Worm (Caenorhabditis elegans) whole organism, L4 larva: Measurements from ENCODE around the gene msi-1.

Experiments used
- F26F4.8 ChIP-seq: fragments of 200-800 bp; sonication (Bioruptor generic); conservative IDR thresholded peaks from 2 replicates; pipeline ENCODE4 v1.3.6; 2022; ENCODE audit warnings: missing genetic modification characterization, missing compliant biosample characterization
- F37D6.2 ChIP-seq: sonication (generic microtip); optimal IDR thresholded peaks from 2 replicates; lab custom pipeline; 2016; ENCODE audit warnings: mild to moderate bottlenecking, missing genetic modification characterization, missing compliant biosample characterization
- F49E8.2 ChIP-seq: sonication (generic microtip); optimal IDR thresholded peaks from 2 replicates; lab custom pipeline; 2016; ENCODE audit warnings: missing compliant biosample characterization, mild to moderate bottlenecking, missing genetic modification characterization, borderline replicate concordance
- R02D3.7 ChIP-seq: fragments of 150-350 bp; sonication (generic microtip); optimal IDR thresholded peaks from 3 replicates; lab custom pipeline; 2014; ENCODE audit warnings: missing biosample characterization, missing genetic modification characterization
- T20F7.1 ChIP-seq: fragments of 200-800 bp; sonication (Bioruptor generic); optimal IDR thresholded peaks from 2 replicates; lab custom pipeline; 2018; ENCODE audit warnings: mild to moderate bottlenecking, missing genetic modification characterization, missing compliant biosample characterization
- T26A8.4 ChIP-seq: fragments of 200-800 bp; sonication (Bioruptor generic); IDR thresholded peaks from 2 replicates; pipeline ENCODE4 v1.3.6; 2022; ENCODE audit warnings: missing genetic modification characterization, missing compliant biosample characterization
- Y75B8A.6 ChIP-seq: fragments of 200-800 bp; sonication (Bioruptor generic); IDR thresholded peaks from 2 replicates; pipeline ENCODE4 v1.3.6; 2022; ENCODE audit warnings: missing genetic modification reagents, missing genetic modification characterization, missing compliant biosample characterization
- ZK546.5 ChIP-seq, 2 experiments: sonication (generic microtip); optimal IDR thresholded peaks; 2 replicates each; lab custom pipeline; 2017; ENCODE audit warnings: missing biosample characterization in 2 of 2, missing genetic modification characterization in 2 of 2
- aha-1 ChIP-seq: fragments of 150-350 bp; peaks from one replicate; lab custom pipeline; 2014; ENCODE audit warnings: missing biosample characterization, missing genetic modification characterization
- aly-2 ChIP-seq: sonication (generic microtip); optimal IDR thresholded peaks from 2 replicates; lab custom pipeline; 2018; ENCODE audit warnings: missing biosample characterization, missing genetic modification characterization
- ama-1 ChIP-seq: fragments of 150-350 bp; optimal IDR thresholded peaks from 2 replicates; lab custom pipeline; 2014; ENCODE audit warnings: inconsistent platforms, mixed read lengths
- arid-1 ChIP-seq: fragments of 200-800 bp; sonication (Bioruptor generic); conservative IDR thresholded peaks from 2 replicates; pipeline ENCODE4 v1.3.6; 2022; ENCODE audit warnings: missing genetic modification reagents, missing genetic modification characterization, missing compliant biosample characterization
- ceh-20 ChIP-seq: fragments of 200-800 bp; sonication (Bioruptor generic); IDR thresholded peaks from 2 replicates; pipeline ENCODE4 v1.3.6; 2022; ENCODE audit warnings: missing genetic modification reagents, missing genetic modification characterization, missing compliant biosample characterization
- ceh-28 ChIP-seq: fragments of 150-350 bp; optimal IDR thresholded peaks from 2 replicates; lab custom pipeline; 2014; ENCODE audit warnings: missing biosample characterization, missing genetic modification reagents, missing genetic modification characterization
- cey-2 ChIP-seq: sonication (generic microtip); optimal IDR thresholded peaks from 3 replicates; lab custom pipeline; 2017; ENCODE audit warnings: missing genetic modification characterization, mild to moderate bottlenecking, missing compliant biosample characterization, antibody characterized with exemption, borderline replicate concordance; ENCODE audit not compliant: insufficient read depth
- ctbp-1 ChIP-seq: fragments of 200-800 bp; sonication (Bioruptor generic); IDR thresholded peaks from 2 replicates; pipeline ENCODE4 v1.3.6; 2022; ENCODE audit warnings: missing genetic modification reagents, missing genetic modification characterization, missing compliant biosample characterization
- daf-16 ChIP-seq, 3 experiments: sonication (generic microtip); optimal IDR thresholded peaks; 2 replicates each; lab custom pipeline; 2016 to 2017; ENCODE audit warnings: missing genetic modification characterization in 3 of 3, missing genetic modification reagents in 3 of 3, mild to moderate bottlenecking in 2 of 3, missing compliant biosample characterization in 2 of 3, missing biosample characterization in 1 of 3, moderate library complexity in 1 of 3
- dmd-6 ChIP-seq: fragments of 200-800 bp; sonication (Bioruptor generic); IDR thresholded peaks from 2 replicates; pipeline ENCODE4 v1.3.6; 2022; ENCODE audit warnings: missing genetic modification reagents, missing genetic modification characterization, missing compliant biosample characterization
- dmd-8 ChIP-seq: fragments of 200-800 bp; sonication (Bioruptor generic); IDR thresholded peaks from 2 replicates; pipeline ENCODE4 v1.3.6; 2022; ENCODE audit warnings: missing genetic modification characterization, missing compliant biosample characterization
- duxl-1 ChIP-seq: sonication (generic microtip); optimal IDR thresholded peaks from 2 replicates; lab custom pipeline; 2016; ENCODE audit warnings: mild to moderate bottlenecking, missing genetic modification characterization, moderate library complexity, missing compliant biosample characterization; ENCODE audit not compliant: poor library complexity
- egl-43 ChIP-seq: fragments of 200-800 bp; sonication (Bioruptor generic); IDR thresholded peaks from 2 replicates; pipeline ENCODE4 v1.3.6; 2022; ENCODE audit warnings: missing genetic modification reagents, missing genetic modification characterization, missing compliant biosample characterization
- fos-1 ChIP-seq: fragments of 150-350 bp; optimal IDR thresholded peaks from 2 replicates; lab custom pipeline; 2014; ENCODE audit warnings: missing biosample characterization, missing genetic modification characterization
- hif-1 ChIP-seq, 2 experiments: sonication (generic microtip); optimal IDR thresholded peaks; 2 replicates each; lab custom pipeline; 2016 to 2017; ENCODE audit warnings: missing compliant biosample characterization in 2 of 2, missing genetic modification characterization in 2 of 2, missing genetic modification reagents in 2 of 2, missing genotype in 2 of 2, mild to moderate bottlenecking in 1 of 2
- hlh-11 ChIP-seq: fragments of 200-800 bp; sonication (Bioruptor generic); optimal IDR thresholded peaks from 2 replicates; lab custom pipeline; 2018; ENCODE audit warnings: mild to moderate bottlenecking, missing genetic modification characterization, missing compliant biosample characterization
- hlh-30 ChIP-seq: sonication (generic microtip); optimal IDR thresholded peaks from 2 replicates; lab custom pipeline; 2017; ENCODE audit warnings: antibody characterized with exemption, mild to moderate bottlenecking, missing genetic modification characterization, missing compliant biosample characterization; ENCODE audit not compliant: insufficient read depth
- hmg-1.1 ChIP-seq: fragments of 200-800 bp; sonication (Bioruptor generic); IDR thresholded peaks from 2 replicates; pipeline ENCODE4 v1.3.6; 2022; ENCODE audit warnings: missing genetic modification reagents, missing genetic modification characterization, missing compliant biosample characterization
- lsy-2 ChIP-seq, 2 experiments: fragments of 150-350 bp in 1 of 2; sonication (generic microtip) in 1 of 2; optimal IDR thresholded peaks; 2 replicates each; lab custom pipeline; 2014 to 2017; ENCODE audit warnings: missing biosample characterization in 2 of 2, missing genetic modification characterization in 2 of 2
- mdl-1 ChIP-seq, 2 experiments: fragments of 150-350 bp in 1 of 2; sonication (generic microtip) in 1 of 2; optimal IDR thresholded peaks; 2 replicates each; lab custom pipeline; 2014 to 2017; ENCODE audit warnings: missing biosample characterization in 2 of 2, missing genetic modification characterization in 2 of 2
- mdt-29 ChIP-seq: fragments of 200-800 bp; sonication (Bioruptor generic); IDR thresholded peaks from 2 replicates; pipeline ENCODE4 v1.3.6; 2022; ENCODE audit warnings: missing genetic modification reagents, missing genetic modification characterization, missing compliant biosample characterization
- mep-1 ChIP-seq: fragments of 150-350 bp; sonication (generic microtip); optimal IDR thresholded peaks from 3 replicates; lab custom pipeline; 2014; ENCODE audit warnings: missing biosample characterization, missing genetic modification characterization
- nhr-10 ChIP-seq: fragments of 150-350 bp; optimal IDR thresholded peaks from 2 replicates; lab custom pipeline; 2014; ENCODE audit warnings: missing biosample characterization, missing genetic modification characterization
- nhr-102 ChIP-seq: sonication (generic microtip); optimal IDR thresholded peaks from 2 replicates; lab custom pipeline; 2016; ENCODE audit warnings: mild to moderate bottlenecking, missing genetic modification characterization, moderate library complexity, missing compliant biosample characterization
- nhr-11 ChIP-seq: fragments of 150-350 bp; optimal IDR thresholded peaks from 2 replicates; lab custom pipeline; 2014; ENCODE audit warnings: missing biosample characterization, missing genetic modification characterization
- nhr-111 ChIP-seq: fragments of 200-800 bp; sonication (Bioruptor generic); optimal IDR thresholded peaks from 2 replicates; lab custom pipeline; 2018; ENCODE audit warnings: mild to moderate bottlenecking, missing genetic modification characterization, missing compliant biosample characterization
- nhr-48 ChIP-seq: sonication (generic microtip); optimal IDR thresholded peaks from 2 replicates; lab custom pipeline; 2016; ENCODE audit warnings: mild to moderate bottlenecking, missing genetic modification characterization, missing compliant biosample characterization
- nhr-6 ChIP-seq: fragments of 150-350 bp; optimal IDR thresholded peaks from 2 replicates; lab custom pipeline; 2014; ENCODE audit warnings: missing biosample characterization, missing genetic modification characterization
- nhr-77 ChIP-seq: fragments of 150-350 bp; optimal IDR thresholded peaks from 2 replicates; lab custom pipeline; 2014; ENCODE audit warnings: missing biosample characterization, missing genetic modification characterization
- pqm-1 ChIP-seq: sonication (generic microtip); optimal IDR thresholded peaks from 2 replicates; lab custom pipeline; 2017; ENCODE audit warnings: missing biosample characterization, missing genetic modification characterization
- saeg-2 ChIP-seq: fragments of 200-800 bp; sonication (Bioruptor generic); IDR thresholded peaks from 2 replicates; pipeline ENCODE4 v1.3.6; 2022; ENCODE audit warnings: missing genetic modification reagents, missing genetic modification characterization, missing compliant biosample characterization
- set-16 ChIP-seq: fragments of 200-800 bp; sonication (Bioruptor generic); IDR thresholded peaks from 2 replicates; pipeline ENCODE4 v1.3.6; 2022; ENCODE audit warnings: missing genetic modification reagents, missing genetic modification characterization, missing compliant biosample characterization
- skn-1 ChIP-seq: fragments of 150-350 bp; optimal IDR thresholded peaks from 2 replicates; lab custom pipeline; 2014; ENCODE audit warnings: missing biosample characterization, missing genetic modification characterization
- spr-3 ChIP-seq: fragments of 200-800 bp; sonication (Bioruptor generic); optimal IDR thresholded peaks from 2 replicates; lab custom pipeline; 2018; ENCODE audit warnings: mild to moderate bottlenecking, missing genetic modification characterization, missing compliant biosample characterization
- tra-1 ChIP-seq: fragments of 200-800 bp; sonication (Bioruptor generic); IDR thresholded peaks from 2 replicates; pipeline ENCODE4 v1.3.6; 2022; ENCODE audit warnings: missing genetic modification reagents, missing genetic modification characterization, missing compliant biosample characterization
- unc-39 ChIP-seq: sonication (generic microtip); optimal IDR thresholded peaks from 2 replicates; lab custom pipeline; 2017; ENCODE audit warnings: missing biosample characterization, missing genetic modification characterization
- unc-62 ChIP-seq, 3 experiments: fragments of 150-350 bp in 1 of 3; sonication (generic microtip); optimal IDR thresholded peaks in 2 of 3; peaks in 1 of 3; 1 replicate in 1 of 3; 2 replicates in 2 of 3; lab custom pipeline; 2014 to 2017; ENCODE audit warnings: missing biosample characterization in 3 of 3, missing genetic modification characterization in 3 of 3, missing genetic modification reagents in 3 of 3, missing genotype in 1 of 3
- zfp-3 ChIP-seq: fragments of 200-800 bp; sonication (Bioruptor generic); conservative IDR thresholded peaks from 2 replicates; pipeline ENCODE4 v1.3.6; 2022; ENCODE audit warnings: missing genetic modification reagents, missing genetic modification characterization, missing compliant biosample characterization
- zip-2 ChIP-seq: fragments of 150-350 bp; optimal IDR thresholded peaks from 2 replicates; lab custom pipeline; 2014; ENCODE audit warnings: missing biosample characterization, missing genetic modification characterization
- ztf-7 ChIP-seq: fragments of 150-350 bp; optimal IDR thresholded peaks from 2 replicates; lab custom pipeline; 2014; ENCODE audit warnings: missing biosample characterization, missing genetic modification characterization

The msi-1 gene

DNA sequence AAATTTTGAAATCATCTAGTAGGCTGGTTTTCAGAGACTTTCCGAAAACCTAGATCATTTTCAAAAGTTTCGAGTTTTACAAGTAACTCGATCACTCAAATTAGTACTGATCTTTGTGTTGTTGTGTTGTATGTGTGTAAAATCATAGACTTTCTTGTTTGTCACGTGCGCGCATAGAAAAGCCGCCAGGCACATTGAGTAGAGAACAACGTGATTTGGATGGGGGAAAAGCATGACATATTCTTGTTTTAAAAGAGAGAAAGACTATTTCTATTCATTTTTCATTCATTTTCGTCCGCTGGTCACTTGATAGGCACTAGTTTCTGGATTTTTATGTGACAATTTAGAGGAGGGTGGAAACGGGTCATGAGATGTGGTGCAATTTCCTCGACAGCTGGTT lies 22.0 kb downstream of the msi-1 start (continued):
- TF ChIP-seq ctbp-1 (peak; percentile 47; the same call in 1 of the 2 replicates), zip-2 (tag; lab: Kevin White, UChicago) (no peak), saeg-2 (GFP tag; lab: Robert Waterston, UW) (no peak)

DNA sequence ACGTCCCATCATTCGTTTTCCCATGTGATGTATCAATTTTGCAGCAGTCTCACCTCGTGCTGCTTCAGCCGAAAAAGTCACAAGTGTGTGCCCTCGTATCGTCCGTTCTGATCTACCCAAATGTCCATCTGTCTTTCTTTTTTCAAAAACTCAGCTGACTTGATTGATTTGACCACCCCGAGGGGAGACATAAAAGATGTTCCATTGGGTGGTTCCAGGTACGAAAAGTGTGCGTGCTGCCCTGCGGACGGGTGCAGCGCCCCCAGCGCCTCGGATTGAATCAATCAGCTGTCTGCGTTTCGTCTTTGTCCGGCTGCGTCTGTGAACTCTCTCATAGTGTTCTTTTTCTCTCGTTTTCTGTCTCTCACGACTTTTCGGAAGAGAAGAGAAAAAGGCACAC lies 23.0 kb downstream of the msi-1 start:
- TF ChIP-seq nhr-102 (peak; percentile 36), R02D3.7 (no peak), pqm-1 (tag; lab: Kevin White, UChicago) (no peak), nhr-11 (tag; lab: Kevin White, UChicago) (peak; percentile 43), mdl-1 (tag; optimal IDR thresholded peaks at IDR 0.05; lab: Kevin White, UChicago) (peak; percentile 42 to 87), mep-1 (peak; percentile 56), Y75B8A.6 (GFP tag; lab: Robert Waterston, UW) (no peak), ZK546.5 (tag; optimal IDR thresholded peaks at IDR 0.05; lab: Kevin White, UChicago) (no peak), F26F4.8 (GFP tag; lab: Robert Waterston, UW) (no peak), aha-1 (peak; percentile 92), ama-1 (lab: Kevin White, UChicago) (no peak), nhr-6 (tag; lab: Kevin White, UChicago) (peak; percentile 24), unc-62 (GFP tag; optimal IDR thresholded peaks at IDR 0.05 in 1 of 2; lab: Kevin White, UChicago) (peak in 1 of 2 experiments; percentile 100), unc-62 (tag; optimal IDR thresholded peaks at IDR 0.05; lab: Kevin White, UChicago) (no peak), fos-1 (tag; lab: Kevin White, UChicago) (no peak), nhr-48 (tag; lab: Kevin White, UChicago) (peak; percentile 93), dmd-8 (GFP tag; lab: Robert Waterston, UW) (no peak), skn-1 (tag; lab: Kevin White, UChicago) (no peak), cey-2 (tag; lab: Kevin White, UChicago) (peak; percentile 25), duxl-1 (no peak), T26A8.4 (GFP tag; lab: Robert Waterston, UW) (no peak), mdt-29 (GFP tag; lab: Robert Waterston, UW) (0 out of 2 replicates have a peak, but pooled peaks have one; percentile 48), tra-1 (GFP tag; lab: Robert Waterston, UW) (no peak; the same call in 1 of the 2 replicates), arid-1 (no peak), F49E8.2 (tag; lab: Kevin White, UChicago) (no peak), dmd-6 (peak; percentile 69), spr-3 (no peak), T20F7.1 (no peak), aly-2 (tag; lab: Kevin White, UChicago) (no peak), ceh-20 (GFP tag; lab: Robert Waterston, UW) (peak; percentile 81), ctbp-1 (peak; percentile 47; the same call in 1 of the 2 replicates), hlh-30 (tag; lab: Kevin White, UChicago) (peak; percentile 96), nhr-10 (tag; lab: Kevin White, UChicago) (no peak), hmg-1.1 (GFP tag; lab: Robert Waterston, UW) (no peak; the same call in none of the 2 replicates), lsy-2 (tag; optimal IDR thresholded peaks at IDR 0.05; lab: Kevin White, UChicago) (peak; percentile 1 to 65), set-16 (GFP tag; lab: Robert Waterston, UW) (peak; percentile 74; the same call in 1 of the 2 replicates), hif-1 (tag; optimal IDR thresholded peaks at IDR 0.05; lab: Kevin White, UChicago) (peak in 1 of 2 experiments; percentile 80), ztf-7 (tag; lab: Kevin White, UChicago) (no peak), nhr-111 (no peak), daf-16 (GFP tag; optimal IDR thresholded peaks at IDR 0.05; lab: Kevin White, UChicago) (no peak), daf-16 (tag; optimal IDR thresholded peaks at IDR 0.05; lab: Kevin White, UChicago) (peak; percentile 34), hlh-11 (tag; lab: Kevin White, UChicago) (peak; percentile 93), ceh-28 (tag; lab: Kevin White, UChicago) (peak; percentile 2), zfp-3 (GFP tag; lab: Robert Waterston, UW) (no peak), F37D6.2 (tag; lab: Kevin White, UChicago) (peak; percentile 9), unc-39 (tag; lab: Kevin White, UChicago) (no peak), egl-43 (GFP tag; lab: Robert Waterston, UW) (no peak), nhr-77 (tag; lab: Kevin White, UChicago) (peak; percentile 57)
